Worm (Caenorhabditis elegans): ENCODE results near the gene BE10.3.

ce11 chrIII:12829068-12829467 lies 21.2 kb downstream of the BE10.3 start, which contains the start of gene Y37D8A.3:
- no peak for TF ChIP-seq ztf-11 (tag; optimal IDR thresholded peaks at IDR 0.05)
- TF ChIP-seq elt-3 (tag; optimal IDR thresholded peaks at IDR 0.05), result no peak
- no peak for TF ChIP-seq elt-2 (tag; optimal IDR thresholded peaks at IDR 0.05)
- no peak for TF ChIP-seq nhr-76 (tag; optimal IDR thresholded peaks at IDR 0.05)
- TF ChIP-seq Y116A8C.19 (tag; optimal IDR thresholded peaks at IDR 0.05; ENCODE audit: borderline replicate concordance), result no peak
- TF ChIP-seq rnt-1 (tag; optimal IDR thresholded peaks at IDR 0.05), result no peak
- TF ChIP-seq ces-1 (GFP tag; optimal IDR thresholded peaks at IDR 0.05), result no peak
- no peak for TF ChIP-seq unc-62 (GFP tag; optimal IDR thresholded peaks at IDR 0.05)
- TF ChIP-seq xbp-1 (tag; optimal IDR thresholded peaks at IDR 0.05), result no peak
